Fruit fly (Drosophila melanogaster): ENCODE data around the gene CG33325.
A peak's percentile ranks its signal among the peaks of the same experiment; 100 is the strongest.

CG33325 gene

dm6 chr3R:8721071-8721470 is 41.2 kb upstream of the CG33325 start, which contains the start of gene CG8136:
CG8136 (plus strand) TSS chr3R:8721371.
- TF ChIP-seq rn (GFP tag; IDR thresholded peaks at IDR 0.05) (no peak), CG8301 (tag; optimal IDR thresholded peaks at IDR 0.05) (no peak), CG4496 (GFP tag; IDR thresholded peaks at IDR 0.05) (no peak), Ets98B (GFP tag; IDR thresholded peaks at IDR 0.05) (no peak), Pif1A (GFP tag; optimal IDR thresholded peaks at IDR 0.05) (no peak), EcR (GFP tag; optimal IDR thresholded peaks at IDR 0.05) (no peak), D1 (tag; optimal IDR thresholded peaks at IDR 0.05) (no peak), CG9948 (tag; optimal IDR thresholded peaks at IDR 0.05) (no peak), CG32121 (GFP tag; IDR thresholded peaks at IDR 0.05) (no peak), gl (tag; optimal IDR thresholded peaks at IDR 0.05) (no peak), CG34367 (tag; optimal IDR thresholded peaks at IDR 0.05) (no peak), CG17806 (tag; optimal IDR thresholded peaks at IDR 0.05) (no peak), CG8159 (tag; optimal IDR thresholded peaks at IDR 0.05) (no peak), Pif1B (GFP tag; optimal IDR thresholded peaks at IDR 0.05) (no peak)

- TF ChIP-seq Snoo (tag; optimal IDR thresholded peaks at IDR 0.05): no peak
- TF ChIP-seq CG4496 (GFP tag; IDR thresholded peaks at IDR 0.05): 0 out of 3 replicates have a peak, but pooled peaks have one; percentile 29
- no peak for TF ChIP-seq CG34367 (tag; optimal IDR thresholded peaks at IDR 0.05)
Measured at dm6 chr3R:8718898-8719297, 39.1 kb upstream of the CG33325 start, which contains the start of gene CG11760. CG11760 (plus strand) TSS chr3R:8719198.

- TF ChIP-seq CG17806 (tag; optimal IDR thresholded peaks at IDR 0.05): no peak
- TF ChIP-seq gl (tag; optimal IDR thresholded peaks at IDR 0.05): no peak
- TF ChIP-seq CG13204 (GFP tag; optimal IDR thresholded peaks at IDR 0.05): no peak
- TF ChIP-seq CG34367 (tag; optimal IDR thresholded peaks at IDR 0.05): no peak
- TF ChIP-seq CG12605 (GFP tag; IDR thresholded peaks at IDR 0.05): no peak
- no peak for TF ChIP-seq CG9948 (tag; optimal IDR thresholded peaks at IDR 0.05)
- no peak for TF ChIP-seq CG10348 (GFP tag; IDR thresholded peaks at IDR 0.05)
- no peak for TF ChIP-seq EcR (GFP tag; optimal IDR thresholded peaks at IDR 0.05)
- no peak for TF ChIP-seq Snoo (tag; optimal IDR thresholded peaks at IDR 0.05)
- TF ChIP-seq Pif1A (GFP tag; optimal IDR thresholded peaks at IDR 0.05): no peak
- no peak for TF ChIP-seq D1 (tag; optimal IDR thresholded peaks at IDR 0.05)
- TF ChIP-seq CG14655 (GFP tag; optimal IDR thresholded peaks at IDR 0.05): no peak
- no peak; the same call in 1 of the 2 replicates for TF ChIP-seq Ets98B (GFP tag; IDR thresholded peaks at IDR 0.05)
- TF ChIP-seq CG4496 (GFP tag; IDR thresholded peaks at IDR 0.05): no peak
- no peak for TF ChIP-seq Pif1B (GFP tag; optimal IDR thresholded peaks at IDR 0.05)
- TF ChIP-seq CG8159 (tag; optimal IDR thresholded peaks at IDR 0.05): no peak
- TF ChIP-seq rn (GFP tag; IDR thresholded peaks at IDR 0.05): no peak
- TF ChIP-seq CG8301 (tag; optimal IDR thresholded peaks at IDR 0.05): no peak
Measured at dm6 chr3R:8718356-8718755, 38.5 kb upstream of the CG33325 start, which contains the start of gene Cks85A. Cks85A (minus strand) TSS chr3R:8718456.

dm6 chr3R:8716551-8716879 is 36.7 kb upstream of the CG33325 start:
- TF ChIP-seq CG32121 (GFP tag; IDR thresholded peaks at IDR 0.05) (no peak), Pif1B (GFP tag; optimal IDR thresholded peaks at IDR 0.05) (no peak), CG4496 (GFP tag; IDR thresholded peaks at IDR 0.05) (no peak), Snoo (tag; optimal IDR thresholded peaks at IDR 0.05) (no peak), rn (GFP tag; IDR thresholded peaks at IDR 0.05) (no peak), CG8301 (tag; optimal IDR thresholded peaks at IDR 0.05) (peak; percentile 11), CG8159 (tag; optimal IDR thresholded peaks at IDR 0.05) (no peak), Ets98B (GFP tag; IDR thresholded peaks at IDR 0.05) (no peak), gl (tag; optimal IDR thresholded peaks at IDR 0.05) (no peak), CG34367 (tag; optimal IDR thresholded peaks at IDR 0.05) (no peak), fd96Ca (GFP tag; IDR thresholded peaks at IDR 0.05) (no peak), CG17806 (tag; optimal IDR thresholded peaks at IDR 0.05) (peak; percentile 19), EcR (GFP tag; optimal IDR thresholded peaks at IDR 0.05) (no peak), CG10348 (GFP tag; IDR thresholded peaks at IDR 0.05) (no peak), Pif1A (GFP tag; optimal IDR thresholded peaks at IDR 0.05) (no peak), CG12605 (GFP tag; IDR thresholded peaks at IDR 0.05) (no peak), CG14655 (GFP tag; optimal IDR thresholded peaks at IDR 0.05) (no peak), D1 (tag; optimal IDR thresholded peaks at IDR 0.05) (no peak), CG13204 (GFP tag; optimal IDR thresholded peaks at IDR 0.05) (no peak), CG15710 (tag; optimal IDR thresholded peaks at IDR 0.05) (peak; percentile 4), CG9948 (tag; optimal IDR thresholded peaks at IDR 0.05) (peak; percentile 30)

- no peak for TF ChIP-seq CG10348 (GFP tag; IDR thresholded peaks at IDR 0.05)
- no peak for TF ChIP-seq CG14655 (GFP tag; optimal IDR thresholded peaks at IDR 0.05)
- peak; percentile 2 for TF ChIP-seq EcR (GFP tag; optimal IDR thresholded peaks at IDR 0.05)
- no peak for TF ChIP-seq Snoo (tag; optimal IDR thresholded peaks at IDR 0.05)
- TF ChIP-seq rn (GFP tag; IDR thresholded peaks at IDR 0.05): no peak
- peak; percentile 28 for TF ChIP-seq gl (tag; optimal IDR thresholded peaks at IDR 0.05)
- no peak for TF ChIP-seq CG12605 (GFP tag; IDR thresholded peaks at IDR 0.05)
- TF ChIP-seq Ets98B (GFP tag; IDR thresholded peaks at IDR 0.05): no peak
- TF ChIP-seq CG4496 (GFP tag; IDR thresholded peaks at IDR 0.05): 0 out of 3 replicates have a peak, but pooled peaks have one; percentile 17
- no peak for TF ChIP-seq CG32121 (GFP tag; IDR thresholded peaks at IDR 0.05)
- no peak for TF ChIP-seq CG34367 (tag; optimal IDR thresholded peaks at IDR 0.05)
- TF ChIP-seq CG17806 (tag; optimal IDR thresholded peaks at IDR 0.05): no peak
Measured at dm6 chr3R:8715851-8716550, 36.2 kb upstream of the CG33325 start, which contains the start of gene TMEM216. TMEM216 (plus strand) TSS chr3R:8716243.

dm6 chr3R:8715371-8715770 is 35.5 kb upstream of the CG33325 start:
- no peak for TF ChIP-seq CG9948 (tag; optimal IDR thresholded peaks at IDR 0.05)
- TF ChIP-seq CG32121 (GFP tag; IDR thresholded peaks at IDR 0.05): no peak
- no peak for TF ChIP-seq Pif1B (GFP tag; optimal IDR thresholded peaks at IDR 0.05)
- no peak for TF ChIP-seq Snoo (tag; optimal IDR thresholded peaks at IDR 0.05)
- TF ChIP-seq CG34367 (tag; optimal IDR thresholded peaks at IDR 0.05): no peak
- TF ChIP-seq CG13204 (GFP tag; optimal IDR thresholded peaks at IDR 0.05): no peak
- no peak for TF ChIP-seq CG17806 (tag; optimal IDR thresholded peaks at IDR 0.05)
- peak; percentile 55; the same call in 1 of the 2 replicates for TF ChIP-seq CG12605 (GFP tag; IDR thresholded peaks at IDR 0.05)

Measured in whole organism, pupa.